Fruit fly (Drosophila melanogaster) whole organism, embryonic: ENCODE results near the gene CG4101.
A peak's percentile ranks its signal among the peaks of the same experiment; 100 is the strongest.

Source experiments
- Atf6 ChIP-seq: fragments of 200-800 bp; sonication (Bioruptor generic); IDR thresholded peaks from 2 replicates; pipeline ENCODE4 v1.3.6; 2022; ENCODE audit warnings: missing biosample characterization, missing genetic modification characterization
- BEAF-32 ChIP-seq: fragments of 200-800 bp; sonication (Bioruptor generic); optimal IDR thresholded peaks from 3 replicates; lab custom pipeline; 2017; ENCODE audit warnings: missing biosample characterization, missing genetic modification characterization, mild to moderate bottlenecking, moderate library complexity, missing genetic modification reagents
- Bgb ChIP-seq: fragments of 200-800 bp; sonication (Bioruptor generic); IDR thresholded peaks from 2 replicates; pipeline ENCODE4 v1.3.6; 2022; ENCODE audit warnings: missing biosample characterization, missing genetic modification characterization; ENCODE audit not compliant: partially characterized antibody
- CG10565 ChIP-seq: fragments of 200-800 bp; sonication (Bioruptor generic); optimal IDR thresholded peaks from 3 replicates; lab custom pipeline; 2016; ENCODE audit warnings: missing biosample characterization, mild to moderate bottlenecking, missing genetic modification characterization
- CG11085 ChIP-seq: fragments of 200-800 bp; sonication (Bioruptor generic); IDR thresholded peaks from 2 replicates; pipeline ENCODE4 v1.3.6; 2022; ENCODE audit warnings: missing biosample characterization, missing genetic modification characterization
- CG11560 ChIP-seq: fragments of 200-800 bp; sonication (Bioruptor generic); IDR thresholded peaks from 3 replicates; pipeline ENCODE4 v1.3.6; 2022; ENCODE audit warnings: missing biosample characterization, missing genetic modification characterization
- CG13624 ChIP-seq: fragments of 200-800 bp; sonication (Bioruptor generic); optimal IDR thresholded peaks from 2 replicates; lab custom pipeline; 2016; ENCODE audit warnings: missing biosample characterization, missing genetic modification characterization
- CG13894 ChIP-seq: fragments of 200-800 bp; sonication (Bioruptor generic); optimal IDR thresholded peaks from 3 replicates; lab custom pipeline; 2018; ENCODE audit warnings: missing biosample characterization, mild to moderate bottlenecking, missing genetic modification characterization, moderate library complexity
- CG14050 ChIP-seq: fragments of 200-800 bp; sonication (Bioruptor generic); IDR thresholded peaks from 3 replicates; pipeline ENCODE4 v1.3.6; 2022; ENCODE audit warnings: missing biosample characterization, missing genetic modification characterization
- CG14710 ChIP-seq: fragments of 200-800 bp; sonication (Bioruptor generic); optimal IDR thresholded peaks from 3 replicates; lab custom pipeline; 2019; ENCODE audit warnings: missing biosample characterization, mild to moderate bottlenecking, missing genetic modification characterization, moderate library complexity
- CG1647 ChIP-seq: fragments of 200-800 bp; sonication (Bioruptor generic); optimal IDR thresholded peaks from 3 replicates; lab custom pipeline; 2016; ENCODE audit warnings: missing biosample characterization, missing genetic modification characterization
- CG16863 ChIP-seq: fragments of 200-800 bp; sonication (Bioruptor generic); optimal IDR thresholded peaks from 3 replicates; lab custom pipeline; 2016; ENCODE audit warnings: missing biosample characterization, missing genetic modification characterization
- CG17186 ChIP-seq: fragments of 200-800 bp; sonication (Bioruptor generic); optimal IDR thresholded peaks from 3 replicates; lab custom pipeline; 2017; ENCODE audit warnings: missing biosample characterization, missing genetic modification reagents, missing genetic modification characterization
- CG2129 ChIP-seq: fragments of 200-800 bp; sonication (Bioruptor generic); IDR thresholded peaks from 2 replicates; pipeline ENCODE4 v1.3.6; 2022; ENCODE audit warnings: missing biosample characterization, missing genetic modification characterization; ENCODE audit not compliant: partially characterized antibody
- CG3065 ChIP-seq: fragments of 200-800 bp; sonication (Bioruptor generic); optimal IDR thresholded peaks from 2 replicates; lab custom pipeline; 2016; ENCODE audit warnings: missing biosample characterization, missing genetic modification characterization
- CG32532 ChIP-seq: fragments of 200-800 bp; sonication (Bioruptor generic); IDR thresholded peaks from 2 replicates; pipeline ENCODE4 v1.3.6; 2022; ENCODE audit warnings: missing biosample characterization, missing genetic modification characterization
- CG33557 ChIP-seq: fragments of 200-800 bp; sonication (Bioruptor generic); optimal IDR thresholded peaks from 2 replicates; lab custom pipeline; 2019; ENCODE audit warnings: missing biosample characterization, mild to moderate bottlenecking, missing genetic modification characterization, moderate library complexity
- CG3407 ChIP-seq: fragments of 200-800 bp; sonication (Bioruptor generic); optimal IDR thresholded peaks from 2 replicates; lab custom pipeline; 2018; ENCODE audit warnings: missing biosample characterization, mild to moderate bottlenecking, missing genetic modification characterization
- CG3995 ChIP-seq: fragments of 200-800 bp; sonication (Bioruptor generic); optimal IDR thresholded peaks from 3 replicates; lab custom pipeline; 2016; ENCODE audit warnings: missing biosample characterization, missing genetic modification characterization
- CG4404 ChIP-seq: fragments of 200-800 bp; sonication (Bioruptor generic); IDR thresholded peaks from 2 replicates; pipeline ENCODE4 v1.3.6; 2022; ENCODE audit warnings: missing biosample characterization, missing genetic modification characterization
- CG6683 ChIP-seq: fragments of 200-800 bp; sonication (Bioruptor generic); optimal IDR thresholded peaks from 2 replicates; lab custom pipeline; 2017; ENCODE audit warnings: missing biosample characterization, mild to moderate bottlenecking, missing genetic modification characterization, missing genetic modification reagents
- CHES-1-like ChIP-seq: fragments of 200-800 bp; sonication (Bioruptor generic); optimal IDR thresholded peaks from 2 replicates; lab custom pipeline; 2016; ENCODE audit warnings: missing biosample characterization, missing genetic modification characterization
- Dbx ChIP-seq: fragments of 200-800 bp; sonication (Bioruptor generic); IDR thresholded peaks from 3 replicates; pipeline ENCODE4 v1.3.6; 2022; ENCODE audit warnings: missing biosample characterization, missing genetic modification characterization
- GATAe ChIP-seq: fragments of 200-800 bp; sonication (Bioruptor generic); conservative IDR thresholded peaks from 2 replicates; pipeline ENCODE4 v1.3.6; 2022; ENCODE audit warnings: missing biosample characterization, missing genetic modification characterization
- Gug ChIP-seq: fragments of 200-800 bp; sonication (Bioruptor generic); IDR thresholded peaks from 4 replicates; pipeline ENCODE4 v1.3.6; 2022; ENCODE audit warnings: missing biosample characterization, missing genetic modification characterization
- H15 ChIP-seq: fragments of 200-800 bp; sonication (Bioruptor generic); IDR thresholded peaks from 3 replicates; pipeline ENCODE4 v1.3.6; 2022; ENCODE audit warnings: missing biosample characterization, missing genetic modification characterization
- HLH3B ChIP-seq: fragments of 200-800 bp; sonication (Bioruptor generic); IDR thresholded peaks from 2 replicates; pipeline ENCODE4 v1.3.6; 2022; ENCODE audit warnings: missing biosample characterization, missing genetic modification characterization
- HLHmδ ChIP-seq: fragments of 200-800 bp; sonication (Bioruptor generic); optimal IDR thresholded peaks from 2 replicates; lab custom pipeline; 2018; ENCODE audit warnings: missing biosample characterization, mild to moderate bottlenecking, missing genetic modification characterization, moderate library complexity
- Ravus ChIP-seq: fragments of 200-800 bp; sonication (Bioruptor generic); IDR thresholded peaks from 2 replicates; pipeline ENCODE4 v1.3.6; 2022; ENCODE audit warnings: missing biosample characterization, missing genetic modification characterization
- Six4 ChIP-seq: fragments of 200-800 bp; sonication (Bioruptor generic); optimal IDR thresholded peaks from 2 replicates; lab custom pipeline; 2016; ENCODE audit warnings: missing biosample characterization, missing genetic modification characterization
- Sox100B ChIP-seq: fragments of 200-800 bp; sonication (Bioruptor generic); optimal IDR thresholded peaks from 3 replicates; lab custom pipeline; 2018; ENCODE audit warnings: missing biosample characterization, mild to moderate bottlenecking, missing genetic modification characterization
- Tbp ChIP-seq: fragments of >200 bp; optimal IDR thresholded peaks from 2 replicates; lab custom pipeline; 2018; ENCODE audit warnings: missing biosample characterization, missing genetic modification characterization
- bigmax ChIP-seq: fragments of 200-800 bp; sonication (Bioruptor generic); optimal IDR thresholded peaks from 2 replicates; lab custom pipeline; 2018; ENCODE audit warnings: missing biosample characterization, mild to moderate bottlenecking, missing genetic modification characterization
- bsh ChIP-seq, 2 experiments: fragments of 200-800 bp; sonication (Bioruptor generic); optimal IDR thresholded peaks; 2 replicates each; lab custom pipeline; 2017 to 2018; ENCODE audit warnings: mild to moderate bottlenecking in 2 of 2, missing biosample characterization in 2 of 2, missing genetic modification characterization in 2 of 2, moderate library complexity in 1 of 2
- cad ChIP-seq: fragments of >200 bp; optimal IDR thresholded peaks from 2 replicates; lab custom pipeline; 2017; ENCODE audit warnings: missing biosample characterization, missing genetic modification characterization
- emc ChIP-seq: fragments of 200-800 bp; sonication (Bioruptor generic); optimal IDR thresholded peaks from 2 replicates; lab custom pipeline; 2016; ENCODE audit warnings: missing biosample characterization, missing genetic modification characterization
- ftz-f1 ChIP-seq: fragments of 200-800 bp; sonication (Bioruptor generic); optimal IDR thresholded peaks from 2 replicates; lab custom pipeline; 2016; ENCODE audit warnings: missing biosample characterization, missing genetic modification characterization
- fu2 ChIP-seq: fragments of 200-800 bp; sonication (Bioruptor generic); optimal IDR thresholded peaks from 2 replicates; lab custom pipeline; 2016; ENCODE audit warnings: missing biosample characterization, missing genetic modification characterization
- grau ChIP-seq: fragments of 200-800 bp; optimal IDR thresholded peaks from 3 replicates; lab custom pipeline; 2019; ENCODE audit warnings: missing biosample characterization, mild to moderate bottlenecking, missing genetic modification characterization, moderate library complexity
- gsb-n ChIP-seq: fragments of 200-800 bp; sonication (Bioruptor generic); optimal IDR thresholded peaks from 3 replicates; lab custom pipeline; 2018; ENCODE audit warnings: missing biosample characterization, mild to moderate bottlenecking, missing genetic modification characterization
- ham ChIP-seq: fragments of 200-800 bp; sonication (Bioruptor generic); IDR thresholded peaks from 2 replicates; pipeline ENCODE4 v1.3.6; 2022; ENCODE audit warnings: missing biosample characterization, missing genetic modification characterization
- kay ChIP-seq: fragments of 200-800 bp; sonication (Bioruptor generic); optimal IDR thresholded peaks from 2 replicates; lab custom pipeline; 2016; ENCODE audit warnings: missing biosample characterization, missing genetic modification characterization
- maf-S ChIP-seq: fragments of 200-800 bp; sonication (Bioruptor generic); optimal IDR thresholded peaks from 2 replicates; lab custom pipeline; 2016; ENCODE audit warnings: missing biosample characterization, missing genetic modification characterization
- nerfin-1 ChIP-seq: fragments of 200-800 bp; sonication (Bioruptor generic); optimal IDR thresholded peaks from 3 replicates; lab custom pipeline; 2019; ENCODE audit warnings: missing biosample characterization, mild to moderate bottlenecking, missing genetic modification characterization, moderate library complexity
- peb ChIP-seq: fragments of 200-800 bp; sonication (Bioruptor generic); IDR thresholded peaks from 2 replicates; pipeline ENCODE4 v1.3.6; 2022; ENCODE audit warnings: missing biosample characterization, missing genetic modification characterization
- pros ChIP-seq: fragments of 200-800 bp; sonication (Bioruptor generic); optimal IDR thresholded peaks from 3 replicates; lab custom pipeline; 2019; ENCODE audit warnings: missing biosample characterization, mild to moderate bottlenecking, missing genetic modification characterization, moderate library complexity
- ranshi ChIP-seq: fragments of 200-800 bp; sonication (Bioruptor generic); IDR thresholded peaks from 2 replicates; pipeline ENCODE4 v1.3.6; 2022; ENCODE audit warnings: missing biosample characterization, missing genetic modification characterization
- sens-2 ChIP-seq: fragments of 200-800 bp; sonication (Bioruptor generic); IDR thresholded peaks from 2 replicates; pipeline ENCODE4 v1.3.6; 2022; ENCODE audit warnings: missing biosample characterization, missing genetic modification characterization
- tup ChIP-seq: fragments of 200-800 bp; sonication (Bioruptor generic); optimal IDR thresholded peaks from 2 replicates; lab custom pipeline; 2016; ENCODE audit warnings: missing biosample characterization, mild to moderate bottlenecking, missing genetic modification characterization, moderate library complexity
- unc-4 ChIP-seq: fragments of 200-800 bp; sonication (Bioruptor generic); IDR thresholded peaks from 2 replicates; pipeline ENCODE4 v1.3.6; 2022; ENCODE audit warnings: missing biosample characterization, missing genetic modification characterization; ENCODE audit not compliant: partially characterized antibody
- wor ChIP-seq: fragments of 200-800 bp; sonication (Bioruptor generic); IDR thresholded peaks from 2 replicates; pipeline ENCODE4 v1.3.6; 2022; ENCODE audit warnings: missing biosample characterization, missing genetic modification characterization
- zf30C ChIP-seq: fragments of 200-800 bp; sonication (Bioruptor generic); optimal IDR thresholded peaks from 3 replicates; lab custom pipeline; 2018; ENCODE audit warnings: missing biosample characterization, mild to moderate bottlenecking, missing genetic modification characterization

Gene CG4101

DNA sequence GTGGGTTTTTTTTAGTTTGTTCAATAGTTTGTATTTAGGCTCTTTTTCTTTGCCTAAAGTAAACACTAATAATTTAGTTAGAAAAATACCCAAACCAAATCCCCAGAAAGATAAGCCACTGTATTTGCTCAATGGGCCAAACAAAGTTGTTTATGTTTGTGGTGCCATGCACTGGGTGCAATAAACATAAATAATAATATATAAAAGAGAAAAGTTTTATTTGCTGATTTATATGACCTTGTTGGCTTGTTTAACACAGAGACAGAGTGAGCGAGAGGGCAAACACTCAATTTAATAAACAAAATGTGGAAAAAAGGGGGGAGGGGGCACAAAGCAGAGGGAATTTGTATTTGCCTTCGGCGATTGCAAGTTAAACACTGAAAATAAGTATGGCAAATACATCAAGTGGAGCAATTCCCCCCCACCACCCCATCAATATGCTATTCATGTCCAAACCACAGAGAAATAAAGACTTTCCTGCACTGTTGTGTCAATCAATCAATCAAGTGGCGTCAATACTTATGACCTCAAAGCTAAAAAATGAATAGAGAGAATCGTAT lies 28.3 kb downstream of the CG4101 start (continued):
- TF ChIP-seq CG3995 (GFP tag; lab: Kevin White, UChicago) (no peak), CG11085 (GFP tag; lab: Robert Waterston, UW) (no peak), fu2 (GFP tag; lab: Kevin White, UChicago) (no peak), Ravus (GFP tag; lab: Robert Waterston, UW) (no peak), sens-2 (GFP tag; lab: Robert Waterston, UW) (no peak), CG6683 (no peak), unc-4 (GFP tag; lab: Robert Waterston, UW) (no peak), peb (no peak), CG32532 (no peak), CG3407 (peak; percentile 72), Gug (GFP tag; lab: Robert Waterston, UW) (no peak), tup (GFP tag; lab: Kevin White, UChicago) (no peak), maf-S (GFP tag; lab: Kevin White, UChicago) (no peak), nerfin-1 (tag; lab: Kevin White, UChicago) (peak; percentile 63), HLHmδ (GFP tag; lab: Kevin White, UChicago) (no peak), HLH3B (GFP tag; lab: Robert Waterston, UW) (no peak), Six4 (GFP tag; lab: Kevin White, UChicago) (no peak), CG14710 (peak; percentile 65), CG16863 (GFP tag; lab: Kevin White, UChicago) (no peak), ranshi (GFP tag; lab: Robert Waterston, UW) (no peak), CG4404 (GFP tag; lab: Robert Waterston, UW) (no peak), CG13894 (no peak), Sox100B (GFP tag; lab: Kevin White, UChicago) (peak; percentile 41), GATAe (no peak), wor (GFP tag; lab: Robert Waterston, UW) (no peak), Atf6 (no peak), CG17186 (GFP tag; lab: Kevin White, UChicago) (no peak), zf30C (no peak), CG2129 (no peak), CHES-1-like (GFP tag; lab: Kevin White, UChicago) (no peak), BEAF-32 (GFP tag; lab: Kevin White, UChicago) (no peak), kay (GFP tag; lab: Kevin White, UChicago) (no peak), H15 (GFP tag; lab: Robert Waterston, UW) (no peak), ftz-f1 (no peak), CG11560 (no peak), pros (GFP tag; lab: Kevin White, UChicago) (no peak), CG13624 (GFP tag; lab: Kevin White, UChicago) (no peak), Bgb (GFP tag; lab: Robert Waterston, UW) (no peak), emc (GFP tag; lab: Kevin White, UChicago) (no peak), bsh (GFP tag; optimal IDR thresholded peaks at IDR 0.05; lab: Kevin White, UChicago) (peak in 1 of 2 experiments; percentile 52), gsb-n (tag; lab: Kevin White, UChicago) (peak; percentile 77), bigmax (GFP tag; lab: Kevin White, UChicago) (no peak), CG14050 (GFP tag; lab: Robert Waterston, UW) (no peak), Dbx (GFP tag; lab: Robert Waterston, UW) (no peak), CG10565 (GFP tag; lab: Kevin White, UChicago) (no peak), CG33557 (GFP tag; lab: Kevin White, UChicago) (peak; percentile 51), Tbp (GFP tag; lab: Kevin White, UChicago) (no peak), cad (GFP tag; lab: Kevin White, UChicago) (no peak), CG1647 (no peak), ham (GFP tag; lab: Robert Waterston, UW) (no peak), grau (tag; lab: Kevin White, UChicago) (peak; percentile 7), CG3065 (GFP tag; lab: Kevin White, UChicago) (no peak)
